Fruit fly (Drosophila melanogaster): Measurements from ENCODE around the gene CG4281.

Gene CG4281

dm6 chrX:2087501-2087900 lies 22.6 kb upstream of the CG4281 start (continued):
- 0 out of 2 replicates have a peak, but pooled peaks have one; percentile 33 for TF ChIP-seq CG4360 (GFP tag; IDR thresholded peaks at IDR 0.05)
- no peak for TF ChIP-seq CG7745 (tag; optimal IDR thresholded peaks at IDR 0.05)
- peak; percentile 53; the same call in 1 of the 2 replicates for TF ChIP-seq CG32767 (GFP tag; IDR thresholded peaks at IDR 0.05)
- peak; percentile 65 for TF ChIP-seq CG32772 (GFP tag; IDR thresholded peaks at IDR 0.05)
- TF ChIP-seq Camta (GFP tag; optimal IDR thresholded peaks at IDR 0.05) = peak; percentile 36
- TF ChIP-seq CG2889 (GFP tag; IDR thresholded peaks at IDR 0.05) = peak; percentile 50; the same call in 1 of the 3 replicates
- peak; percentile 75 for TF ChIP-seq CG14441 (GFP tag; IDR thresholded peaks at IDR 0.05)
- TF ChIP-seq disco-r (GFP tag; optimal IDR thresholded peaks at IDR 0.05) = no peak
- TF ChIP-seq CG17385 (GFP tag; optimal IDR thresholded peaks at IDR 0.05) = peak; percentile 50
- peak; percentile 31 for TF ChIP-seq CG12942 (GFP tag; optimal IDR thresholded peaks at IDR 0.05)
- peak; percentile 44 for TF ChIP-seq cg (GFP tag; optimal IDR thresholded peaks at IDR 0.05)
- TF ChIP-seq CG16863 (GFP tag; optimal IDR thresholded peaks at IDR 0.05) = peak; percentile 59
- no peak for TF ChIP-seq CG16813 (GFP tag; IDR thresholded peaks at IDR 0.05; ENCODE audit: partially characterized antibody)
- TF ChIP-seq Ets65A (GFP tag) = peak; percentile 91
- TF ChIP-seq CG7556 (GFP tag; optimal IDR thresholded peaks at IDR 0.05) = peak; percentile 57
- TF ChIP-seq pb (GFP tag; optimal IDR thresholded peaks at IDR 0.05) = peak; percentile 58
- TF ChIP-seq Ssrp (tag; optimal IDR thresholded peaks at IDR 0.05) = peak; percentile 44
- no peak for TF ChIP-seq cato (GFP tag; optimal IDR thresholded peaks at IDR 0.05; ENCODE audit: borderline replicate concordance)
- TF ChIP-seq Ptx1 (GFP tag; IDR thresholded peaks at IDR 0.05) = peak; percentile 70
- peak; percentile 38 for TF ChIP-seq CG7786 (GFP tag; optimal IDR thresholded peaks at IDR 0.05)
- no peak for TF ChIP-seq caup (GFP tag; optimal IDR thresholded peaks at IDR 0.05; ENCODE audit: severe bottlenecking)
- peak; percentile 76 for TF ChIP-seq wor (GFP tag; IDR thresholded peaks at IDR 0.05)
- peak; percentile 47 for TF ChIP-seq az2 (GFP tag; optimal IDR thresholded peaks at IDR 0.05)
- peak; percentile 71 for TF ChIP-seq Sox102F (GFP tag; optimal IDR thresholded peaks at IDR 0.05)
- 0 out of 3 replicates have a peak, but pooled peaks have one; percentile 52 for TF ChIP-seq CG11456 (GFP tag; IDR thresholded peaks at IDR 0.05)
- peak; percentile 89 for TF ChIP-seq Med (GFP tag)
- peak in 1 of 2 experiments; percentile 3 for TF ChIP-seq Eip74EF (GFP tag; optimal IDR thresholded peaks at IDR 0.05)
- TF ChIP-seq CG6683 (GFP tag; optimal IDR thresholded peaks at IDR 0.05) = no peak
- TF ChIP-seq tup (GFP tag; optimal IDR thresholded peaks at IDR 0.05) = no peak
- TF ChIP-seq Trl (optimal IDR thresholded peaks at IDR 0.05) = no peak
- TF ChIP-seq Trl (GFP tag; optimal IDR thresholded peaks at IDR 0.05) = peak; percentile 44
- TF ChIP-seq Atf-2 (GFP tag; optimal IDR thresholded peaks at IDR 0.05) = peak; percentile 17
- peak; percentile 64; the same call in 2 of the 3 replicates for TF ChIP-seq gce (GFP tag; IDR thresholded peaks at IDR 0.05)
- peak; percentile 74 for TF ChIP-seq CG15269 (tag; optimal IDR thresholded peaks at IDR 0.05)
- no peak for TF ChIP-seq CG31365 (tag; optimal IDR thresholded peaks at IDR 0.05)
- TF ChIP-seq CG1233 (GFP tag; optimal IDR thresholded peaks at IDR 0.05) = peak; percentile 7
- peak; percentile 50 for TF ChIP-seq fd96Cb (tag; optimal IDR thresholded peaks at IDR 0.05)
- TF ChIP-seq CG16779 (GFP tag; IDR thresholded peaks at IDR 0.05) = 0 out of 2 replicates have a peak, but pooled peaks have one; percentile 25
- TF ChIP-seq tap (tag; optimal IDR thresholded peaks at IDR 0.05) = peak; percentile 51
- peak; percentile 4 for TF ChIP-seq Lhr (GFP tag; optimal IDR thresholded peaks at IDR 0.05)
- peak; percentile 51 for TF ChIP-seq dan (GFP tag; IDR thresholded peaks at IDR 0.05)
- no peak for TF ChIP-seq Dp (GFP tag; optimal IDR thresholded peaks at IDR 0.05)
- peak; percentile 43 for TF ChIP-seq CG15601 (tag; optimal IDR thresholded peaks at IDR 0.05)
- TF ChIP-seq repo (GFP tag; optimal IDR thresholded peaks at IDR 0.05) = peak; percentile 9
- TF ChIP-seq lola (GFP tag; optimal IDR thresholded peaks at IDR 0.05) = peak in 1 of 3 experiments; percentile 44
- TF ChIP-seq CG17829 (tag; optimal IDR thresholded peaks at IDR 0.05) = peak; percentile 48
- no peak for TF ChIP-seq lbe (GFP tag; optimal IDR thresholded peaks at IDR 0.05)
- TF ChIP-seq so (GFP tag; IDR thresholded peaks at IDR 0.05) = no peak
- TF ChIP-seq CG10979 (tag; optimal IDR thresholded peaks at IDR 0.05) = peak; percentile 47
- no peak for TF ChIP-seq vfl (GFP tag; optimal IDR thresholded peaks at IDR 0.05)
